Worm (Caenorhabditis elegans) whole organism, late embryonic: ENCODE measurements around the gene C34D10.1.

Experiments
- C08G9.2 ChIP-seq: sonication (generic microtip); optimal IDR thresholded peaks from 2 replicates; lab custom pipeline; 2016; ENCODE audit warnings: mild to moderate bottlenecking, missing genetic modification characterization, moderate library complexity, missing compliant biosample characterization
- C38D4.7 ChIP-seq: fragments of 200-800 bp; sonication (Bioruptor generic); optimal IDR thresholded peaks from 2 replicates; lab custom pipeline; 2018; ENCODE audit warnings: mild to moderate bottlenecking, missing genetic modification characterization, moderate library complexity, missing compliant biosample characterization
- F13H6.1 ChIP-seq: sonication (generic microtip); optimal IDR thresholded peaks from 2 replicates; lab custom pipeline; 2016; ENCODE audit warnings: missing genetic modification characterization, missing compliant biosample characterization
- K02D7.2 ChIP-seq: sonication (generic microtip); optimal IDR thresholded peaks from 2 replicates; lab custom pipeline; 2017; ENCODE audit warnings: mild to moderate bottlenecking, missing genetic modification characterization, missing compliant biosample characterization
- K09A11.1 ChIP-seq: sonication (generic microtip); optimal IDR thresholded peaks from 2 replicates; lab custom pipeline; 2017; ENCODE audit warnings: antibody characterized with exemption, mild to moderate bottlenecking, missing genetic modification characterization, missing compliant biosample characterization; ENCODE audit not compliant: insufficient read depth
- T23F11.4 ChIP-seq: fragments of 200-800 bp; sonication (Bioruptor generic); optimal IDR thresholded peaks from 2 replicates; lab custom pipeline; 2018; ENCODE audit warnings: mild to moderate bottlenecking, missing genetic modification characterization, missing compliant biosample characterization
- ama-1 ChIP-seq: fragments of 150-350 bp; optimal IDR thresholded peaks from 2 replicates; lab custom pipeline; 2014
- ceh-14 ChIP-seq: sonication (generic microtip); optimal IDR thresholded peaks from 2 replicates; lab custom pipeline; 2016; ENCODE audit warnings: missing genotype, missing genetic modification characterization, missing compliant biosample characterization
- ceh-18 ChIP-seq: sonication (generic microtip); optimal IDR thresholded peaks from 2 replicates; lab custom pipeline; 2016; ENCODE audit warnings: missing genetic modification characterization, missing compliant biosample characterization
- ceh-2 ChIP-seq: sonication (generic microtip); optimal IDR thresholded peaks from 2 replicates; lab custom pipeline; 2016; ENCODE audit warnings: missing genotype, missing genetic modification characterization, missing compliant biosample characterization
- ceh-22 ChIP-seq: sonication (generic microtip); optimal IDR thresholded peaks from 2 replicates; lab custom pipeline; 2017; ENCODE audit warnings: missing biosample characterization, missing genetic modification characterization
- ceh-30 ChIP-seq: fragments of 150-350 bp; optimal IDR thresholded peaks from 2 replicates; lab custom pipeline; 2014; ENCODE audit warnings: missing biosample characterization, missing genetic modification characterization
- ceh-31 ChIP-seq: sonication (generic microtip); optimal IDR thresholded peaks from 2 replicates; lab custom pipeline; 2016; ENCODE audit warnings: missing genetic modification characterization, missing compliant biosample characterization
- ceh-34 ChIP-seq: sonication (generic microtip); optimal IDR thresholded peaks from 2 replicates; lab custom pipeline; 2016; ENCODE audit warnings: mild to moderate bottlenecking, missing genetic modification characterization, missing compliant biosample characterization
- ceh-45 ChIP-seq: fragments of 200-800 bp; sonication (Bioruptor generic); IDR thresholded peaks from 2 replicates; pipeline ENCODE4 v1.3.6; 2022; ENCODE audit warnings: missing genetic modification reagents, missing genetic modification characterization, missing compliant biosample characterization
- ceh-6 ChIP-seq: fragments of 200-800 bp; sonication (Bioruptor generic); optimal IDR thresholded peaks from 2 replicates; lab custom pipeline; 2018; ENCODE audit warnings: mild to moderate bottlenecking, missing genetic modification characterization, missing compliant biosample characterization
- ceh-9 ChIP-seq: sonication (generic microtip); optimal IDR thresholded peaks from 2 replicates; lab custom pipeline; 2016; ENCODE audit warnings: mild to moderate bottlenecking, missing genetic modification characterization, inconsistent platforms, missing compliant biosample characterization
- dve-1 ChIP-seq: sonication (generic microtip); optimal IDR thresholded peaks from 2 replicates; lab custom pipeline; 2017; ENCODE audit warnings: antibody characterized with exemption, mild to moderate bottlenecking, missing genetic modification characterization, missing compliant biosample characterization
- ets-4 ChIP-seq: sonication (generic microtip); optimal IDR thresholded peaks from 2 replicates; lab custom pipeline; 2016; ENCODE audit warnings: missing genetic modification characterization, missing compliant biosample characterization
- fkh-10 ChIP-seq: fragments of 150-350 bp; optimal IDR thresholded peaks from 2 replicates; lab custom pipeline; 2014; ENCODE audit warnings: missing biosample characterization, missing genetic modification reagents, missing genetic modification characterization
- hlh-13 ChIP-seq: fragments of 200-800 bp; sonication (Bioruptor generic); optimal IDR thresholded peaks from 2 replicates; lab custom pipeline; 2018; ENCODE audit warnings: mild to moderate bottlenecking, missing genetic modification characterization, missing compliant biosample characterization
- hlh-30 ChIP-seq: sonication (generic microtip); optimal IDR thresholded peaks from 2 replicates; lab custom pipeline; 2017; ENCODE audit warnings: antibody characterized with exemption, missing genetic modification characterization, missing compliant biosample characterization; ENCODE audit not compliant: insufficient read depth
- hlh-6 ChIP-seq: sonication (generic microtip); optimal IDR thresholded peaks from 2 replicates; lab custom pipeline; 2016; ENCODE audit warnings: missing genotype, missing genetic modification characterization, missing compliant biosample characterization
- mec-3 ChIP-seq: sonication (generic microtip); optimal IDR thresholded peaks from 2 replicates; lab custom pipeline; 2016; ENCODE audit warnings: borderline replicate concordance, missing genetic modification characterization, missing compliant biosample characterization
- nhr-11 ChIP-seq: fragments of 150-350 bp; optimal IDR thresholded peaks from 2 replicates; lab custom pipeline; 2014; ENCODE audit warnings: missing biosample characterization, missing genetic modification characterization
- nhr-232 ChIP-seq: sonication (generic microtip); optimal IDR thresholded peaks from 2 replicates; lab custom pipeline; 2016; ENCODE audit warnings: missing genetic modification characterization, missing compliant biosample characterization
- npax-4 ChIP-seq: sonication (generic microtip); optimal IDR thresholded peaks from 2 replicates; lab custom pipeline; 2016; ENCODE audit warnings: missing genetic modification characterization, missing compliant biosample characterization
- odd-2 ChIP-seq: sonication (generic microtip); optimal IDR thresholded peaks from 2 replicates; lab custom pipeline; 2017; ENCODE audit warnings: antibody characterized with exemption, mild to moderate bottlenecking, missing genetic modification characterization, missing compliant biosample characterization
- pat-9 ChIP-seq: fragments of 200-800 bp; sonication (Bioruptor generic); optimal IDR thresholded peaks from 2 replicates; lab custom pipeline; 2018; ENCODE audit warnings: mild to moderate bottlenecking, missing genetic modification characterization, moderate library complexity, missing compliant biosample characterization
- pax-1 ChIP-seq: fragments of 150-350 bp; optimal IDR thresholded peaks from 2 replicates; lab custom pipeline; 2014; ENCODE audit warnings: missing biosample characterization, missing genetic modification characterization
- pha-4 ChIP-seq: fragments of 150-350 bp; optimal IDR thresholded peaks from 2 replicates; lab custom pipeline; 2018; ENCODE audit warnings: missing biosample characterization, missing genetic modification reagents, missing genetic modification characterization
- pqm-1 ChIP-seq: sonication (generic microtip); optimal IDR thresholded peaks from 2 replicates; lab custom pipeline; 2016; ENCODE audit warnings: missing genetic modification characterization, missing compliant biosample characterization
- pros-1 ChIP-seq: fragments of 150-350 bp; optimal IDR thresholded peaks from 2 replicates; lab custom pipeline; 2014; ENCODE audit warnings: missing biosample characterization, missing genetic modification reagents, missing genetic modification characterization
- ref-2 ChIP-seq: sonication (generic microtip); optimal IDR thresholded peaks from 2 replicates; lab custom pipeline; 2016; ENCODE audit warnings: missing genetic modification characterization, missing compliant biosample characterization
- rnt-1 ChIP-seq: sonication (generic microtip); optimal IDR thresholded peaks from 2 replicates; lab custom pipeline; 2016; ENCODE audit warnings: missing genetic modification characterization, missing compliant biosample characterization
- sdc-2 ChIP-seq: sonication (generic microtip); optimal IDR thresholded peaks from 2 replicates; lab custom pipeline; 2016; ENCODE audit warnings: missing genotype, missing genetic modification characterization, missing compliant biosample characterization
- sox-2 ChIP-seq: fragments of 200-800 bp; sonication (Bioruptor generic); IDR thresholded peaks from 2 replicates; pipeline ENCODE4 v1.3.6; 2022; ENCODE audit warnings: missing genetic modification reagents, missing genetic modification characterization, missing compliant biosample characterization
- sox-4 ChIP-seq: sonication (generic microtip); optimal IDR thresholded peaks from 2 replicates; lab custom pipeline; 2017; ENCODE audit warnings: mild to moderate bottlenecking, missing genetic modification characterization, inconsistent platforms, missing compliant biosample characterization
- syd-9 ChIP-seq: sonication (generic microtip); optimal IDR thresholded peaks from 2 replicates; lab custom pipeline; 2016; ENCODE audit warnings: mild to moderate bottlenecking, missing genetic modification characterization, moderate library complexity, missing compliant biosample characterization
- tbx-2 ChIP-seq: sonication (generic microtip); optimal IDR thresholded peaks from 2 replicates; lab custom pipeline; 2016; ENCODE audit warnings: missing genetic modification characterization, missing compliant biosample characterization
- tbx-7 ChIP-seq: sonication (generic microtip); optimal IDR thresholded peaks from 2 replicates; lab custom pipeline; 2016; ENCODE audit warnings: missing genotype, missing genetic modification characterization, missing compliant biosample characterization
- ttx-3 ChIP-seq: sonication (generic microtip); optimal IDR thresholded peaks from 2 replicates; lab custom pipeline; 2016; ENCODE audit warnings: missing genetic modification reagents, missing genetic modification characterization, missing compliant biosample characterization
- unc-3 ChIP-seq, 2 experiments: fragments of 200-800 bp in 1 of 2; sonication (Bioruptor generic) in 1 of 2; sonication (generic microtip) in 1 of 2; conservative IDR thresholded peaks in 1 of 2; optimal IDR thresholded peaks in 1 of 2; 2 replicates each; pipeline versions ENCODE4 v1.3.6 to Lab custom; 2016 to 2022; ENCODE audit warnings: missing compliant biosample characterization in 2 of 2, missing genetic modification characterization in 2 of 2, missing genetic modification reagents in 1 of 2
- unc-55 ChIP-seq: sonication (generic microtip); optimal IDR thresholded peaks from 2 replicates; lab custom pipeline; 2017; ENCODE audit warnings: missing biosample characterization, missing genetic modification reagents, missing genetic modification characterization
- unc-86 ChIP-seq: sonication (generic microtip); optimal IDR thresholded peaks from 2 replicates; lab custom pipeline; 2016; ENCODE audit warnings: missing genetic modification characterization, missing compliant biosample characterization
- ztf-16 ChIP-seq: sonication (generic microtip); optimal IDR thresholded peaks from 2 replicates; lab custom pipeline; 2017; ENCODE audit warnings: missing genetic modification characterization, missing compliant biosample characterization

C34D10.1 gene

DNA sequence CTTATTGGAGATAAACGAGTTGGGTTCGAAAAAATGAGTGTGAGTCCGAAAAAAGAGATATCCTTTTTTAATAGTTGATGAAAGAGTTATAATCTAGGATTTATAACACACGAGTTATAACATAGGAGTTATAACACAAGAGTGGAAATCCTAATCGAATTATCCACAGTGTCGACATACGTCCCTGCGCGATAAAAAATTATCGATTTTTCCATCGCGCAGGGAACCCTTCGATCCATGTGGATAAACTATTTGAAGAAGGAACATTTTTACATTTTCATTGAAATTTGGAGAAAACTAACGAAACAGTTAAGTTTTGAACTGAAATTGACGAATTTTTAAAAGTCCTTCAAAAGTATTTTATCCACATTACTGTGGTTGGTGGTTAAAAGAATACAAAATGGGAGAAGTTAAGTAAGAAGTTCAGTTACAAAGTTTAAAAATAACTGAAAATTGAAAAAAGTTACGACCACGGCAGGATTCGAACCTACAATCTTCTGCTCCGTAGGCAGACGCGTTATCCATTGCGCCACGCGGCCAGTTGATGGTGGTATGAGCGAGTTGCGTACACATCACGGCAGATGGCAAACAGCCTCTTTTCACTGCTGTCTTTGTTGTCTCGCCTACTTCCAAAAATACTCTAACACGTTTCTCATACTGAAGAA lies 7.1 kb downstream of the C34D10.1 start (continued):
- TF ChIP-seq ceh-2 (peak; percentile 57), ceh-22 (tag; lab: Kevin White, UChicago) (peak; percentile 44), unc-55 (GFP tag; lab: Kevin White, UChicago) (peak; percentile 85), K09A11.1 (tag; lab: Kevin White, UChicago) (peak; percentile 76), ceh-30 (tag; lab: Kevin White, UChicago) (peak; percentile 71), C08G9.2 (tag; lab: Kevin White, UChicago) (peak; percentile 46), ref-2 (tag; lab: Kevin White, UChicago) (peak; percentile 95), unc-3 (GFP tag; conservative IDR thresholded peaks at IDR 0.05; lab: Robert Waterston, UW) (no peak), unc-3 (tag; optimal IDR thresholded peaks at IDR 0.05; lab: Kevin White, UChicago) (peak; percentile 57), pha-4 (tag; lab: Kevin White, UChicago) (no peak), ama-1 (lab: Kevin White, UChicago) (no peak), tbx-7 (tag; lab: Kevin White, UChicago) (peak; percentile 17), F13H6.1 (tag; lab: Kevin White, UChicago) (peak; percentile 5), unc-86 (peak; percentile 71), hlh-6 (peak; percentile 64), ztf-16 (tag; lab: Kevin White, UChicago) (no peak), ceh-34 (tag; lab: Kevin White, UChicago) (peak; percentile 75), tbx-2 (tag; lab: Kevin White, UChicago) (peak; percentile 91), ttx-3 (tag; lab: Kevin White, UChicago) (peak; percentile 33), ceh-31 (tag; lab: Kevin White, UChicago) (peak; percentile 95), fkh-10 (GFP tag; lab: Kevin White, UChicago) (peak; percentile 66), pqm-1 (tag; lab: Kevin White, UChicago) (peak; percentile 66), ceh-18 (peak; percentile 99), syd-9 (tag; lab: Kevin White, UChicago) (peak; percentile 36), rnt-1 (tag; lab: Kevin White, UChicago) (peak; percentile 91), sox-2 (no peak), K02D7.2 (tag; lab: Kevin White, UChicago) (no peak), pros-1 (tag; lab: Kevin White, UChicago) (peak; percentile 76)

DNA sequence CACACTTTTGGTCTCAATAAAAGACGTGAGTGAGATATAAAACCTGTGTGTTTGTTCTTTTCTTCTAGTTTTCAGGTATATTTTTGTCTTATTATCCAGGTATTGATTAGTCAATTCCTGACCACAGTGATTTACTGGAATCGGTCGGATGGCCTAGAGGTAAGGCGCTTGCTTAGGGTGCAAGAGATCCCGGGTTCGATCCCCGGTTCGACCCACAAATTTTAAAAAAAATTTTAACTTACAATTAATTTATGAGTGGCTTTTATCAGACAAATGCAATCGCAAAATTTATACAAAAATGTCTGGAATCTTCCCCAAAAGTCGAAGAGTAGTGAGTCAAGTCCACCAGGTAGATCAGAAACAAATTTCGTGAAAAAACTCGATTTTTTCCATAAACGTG lies 8.1 kb downstream of the C34D10.1 start:
- no peak for TF ChIP-seq ceh-2
- no peak for TF ChIP-seq nhr-232 (tag; lab: Kevin White, UChicago)
- no peak for TF ChIP-seq pax-1

DNA sequence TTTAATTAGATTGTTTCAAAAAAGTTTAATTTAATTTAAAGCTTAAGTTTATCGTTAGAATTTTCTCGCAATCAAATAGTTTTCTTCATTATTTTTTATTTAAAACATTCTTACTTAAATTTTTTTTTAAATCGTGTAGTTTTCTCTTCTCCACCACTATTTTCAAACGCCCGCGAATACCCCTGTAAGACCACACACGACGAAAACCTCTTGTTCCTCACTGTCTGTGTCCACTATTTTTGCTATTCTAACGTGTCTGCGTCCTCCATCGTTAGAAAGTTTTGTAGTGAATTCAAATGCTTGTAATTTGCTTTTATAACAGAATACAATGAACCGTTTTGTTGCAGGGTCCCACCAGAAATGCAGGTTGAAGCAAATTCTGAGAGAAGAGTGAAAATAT lies 11.7 kb downstream of the C34D10.1 start, which contains the start of gene xol-1:
TSS of gene xol-1 (plus strand) at position 347 of the 400 bp plus-strand sequence.
- TF ChIP-seq sox-4 (tag; lab: Kevin White, UChicago) (no peak), sdc-2 (tag; lab: Kevin White, UChicago) (peak; percentile 83), dve-1 (tag; lab: Kevin White, UChicago) (no peak)

DNA sequence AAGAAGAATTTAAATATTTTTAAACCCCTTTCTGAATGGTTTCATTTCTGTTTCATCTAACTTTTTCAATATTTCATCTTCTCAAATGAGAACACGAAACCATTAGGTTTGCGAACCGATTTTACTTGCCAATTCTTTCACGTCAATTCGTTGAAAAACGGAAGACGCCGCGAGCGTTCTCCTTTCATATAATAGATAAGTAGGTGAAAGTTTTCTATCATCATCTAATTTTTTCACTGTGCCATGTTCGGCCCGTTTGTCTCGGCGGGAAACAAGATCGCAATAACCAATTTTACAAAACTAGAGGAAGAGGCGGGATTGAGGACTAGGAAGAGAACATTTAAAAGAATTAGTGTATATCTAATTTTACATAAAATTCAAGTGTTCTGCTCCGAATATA lies 15.9 kb downstream of the C34D10.1 start, which contains the start of gene C18A11.4:
TSS of gene C18A11.4 (plus strand) at position 367 of the 400 bp plus-strand sequence.
- no peak for TF ChIP-seq ceh-31 (tag; lab: Kevin White, UChicago)
- TF ChIP-seq ceh-9 (tag; lab: Kevin White, UChicago), result no peak
- no peak for TF ChIP-seq mec-3
- TF ChIP-seq C08G9.2 (tag; lab: Kevin White, UChicago), result no peak
- TF ChIP-seq pat-9 (tag; lab: Kevin White, UChicago), result no peak
- TF ChIP-seq ceh-45 (GFP tag; lab: Robert Waterston, UW), result no peak
- TF ChIP-seq tbx-2 (tag; lab: Kevin White, UChicago), result no peak
- TF ChIP-seq unc-55 (GFP tag; lab: Kevin White, UChicago), result no peak
- TF ChIP-seq npax-4 (tag; lab: Kevin White, UChicago), result no peak
- TF ChIP-seq ets-4 (tag; lab: Kevin White, UChicago), result no peak
- no peak for TF ChIP-seq hlh-13
- TF ChIP-seq ceh-6 (GFP tag; lab: Kevin White, UChicago), result no peak
- no peak for TF ChIP-seq hlh-30 (tag; lab: Kevin White, UChicago)
- no peak for TF ChIP-seq odd-2 (tag; lab: Kevin White, UChicago)
- no peak for TF ChIP-seq T23F11.4
- TF ChIP-seq nhr-11 (tag; lab: Kevin White, UChicago), result no peak
- TF ChIP-seq ceh-14 (tag; lab: Kevin White, UChicago), result no peak
- no peak for TF ChIP-seq nhr-232 (tag; lab: Kevin White, UChicago)
- TF ChIP-seq C38D4.7, result no peak
